Worm (Caenorhabditis elegans): ENCODE data around the gene sre-52.

sre-52 gene

ce11 chrII:12373921-12374320 is 38.4 kb downstream of the sre-52 start:
- TF ChIP-seq nfya-1 (tag; optimal IDR thresholded peaks at IDR 0.05; ENCODE audit: insufficient read depth) (peak; percentile 8), nhr-43 (tag; optimal IDR thresholded peaks at IDR 0.05; ENCODE audit: poor library complexity, severe bottlenecking) (no peak)

ce11 chrII:12378793-12379192 is 43.3 kb downstream of the sre-52 start:
- TF ChIP-seq lin-39 (tag; optimal IDR thresholded peaks at IDR 0.05) (peak; percentile 52), ceh-82 (tag; optimal IDR thresholded peaks at IDR 0.05) (no peak), egl-5 (tag; optimal IDR thresholded peaks at IDR 0.05) (peak; percentile 79), nfya-1 (tag; optimal IDR thresholded peaks at IDR 0.05; ENCODE audit: insufficient read depth) (peak; percentile 5), pha-4 (tag; optimal IDR thresholded peaks at IDR 0.05) (peak; percentile 77)

ce11 chrII:12379430-12379829 is 43.9 kb downstream of the sre-52 start, which contains the start of gene marc-5:
TSS of gene marc-5 (minus strand) at chrII:12379530.
- TF ChIP-seq unc-62 (GFP tag; optimal IDR thresholded peaks at IDR 0.05): no peak

ce11 chrII:12380888-12381287 is 45.4 kb downstream of the sre-52 start:
- TF ChIP-seq pha-4 (tag; optimal IDR thresholded peaks at IDR 0.05): no peak
- no peak for TF ChIP-seq mdl-1 (tag; optimal IDR thresholded peaks at IDR 0.05)

ce11 chrII:12382625-12383562 is 47.4 kb downstream of the sre-52 start, which contains the start of gene btb-14:
TSS of gene btb-14 (plus strand) at chrII:12383463.
- TF ChIP-seq lin-39 (tag; optimal IDR thresholded peaks at IDR 0.05) (peak; percentile 38), nhr-237 (tag; optimal IDR thresholded peaks at IDR 0.05) (no peak), pqm-1 (tag; optimal IDR thresholded peaks at IDR 0.05) (no peak), jun-1 (tag; optimal IDR thresholded peaks at IDR 0.05) (no peak), nfya-1 (tag; optimal IDR thresholded peaks at IDR 0.05; ENCODE audit: insufficient read depth) (peak; percentile 54), snpc-4 (tag; optimal IDR thresholded peaks at IDR 0.05) (peak; percentile 72), eor-1 (tag; optimal IDR thresholded peaks at IDR 0.05) (no peak), fkh-10 (GFP tag; optimal IDR thresholded peaks at IDR 0.05) (peak; percentile 47), ztf-4 (tag; optimal IDR thresholded peaks at IDR 0.05) (no peak), ama-1 (optimal IDR thresholded peaks at IDR 0.05) (no peak), nhr-67 (tag; optimal IDR thresholded peaks at IDR 0.05) (no peak), elt-1 (tag; optimal IDR thresholded peaks at IDR 0.05) (no peak), R02D3.7 (tag; optimal IDR thresholded peaks at IDR 0.05) (no peak), zag-1 (tag; optimal IDR thresholded peaks at IDR 0.05) (no peak), hmg-11 (tag; optimal IDR thresholded peaks at IDR 0.05) (peak; percentile 46), nhr-77 (tag; optimal IDR thresholded peaks at IDR 0.05) (no peak)

ce11 chrII:12385815-12386214 is 50.3 kb downstream of the sre-52 start:
- TF ChIP-seq nhr-67 (tag; optimal IDR thresholded peaks at IDR 0.05): no peak
- no peak for TF ChIP-seq nhr-76 (tag; optimal IDR thresholded peaks at IDR 0.05)
- TF ChIP-seq lin-39 (tag; optimal IDR thresholded peaks at IDR 0.05): no peak
- TF ChIP-seq zag-1 (tag; optimal IDR thresholded peaks at IDR 0.05): no peak
- no peak for TF ChIP-seq egl-5 (tag; optimal IDR thresholded peaks at IDR 0.05)
- no peak for TF ChIP-seq lin-15B (tag; optimal IDR thresholded peaks at IDR 0.05)
- TF ChIP-seq nfya-1 (tag; optimal IDR thresholded peaks at IDR 0.05; ENCODE audit: insufficient read depth): no peak
- TF ChIP-seq nhr-28 (tag; optimal IDR thresholded peaks at IDR 0.05): no peak
- TF ChIP-seq ceh-9 (tag; optimal IDR thresholded peaks at IDR 0.05): no peak
- no peak for TF ChIP-seq elt-2 (tag; optimal IDR thresholded peaks at IDR 0.05)
- no peak for TF ChIP-seq nhr-25 (tag; optimal IDR thresholded peaks at IDR 0.05)
- TF ChIP-seq pqm-1 (tag; optimal IDR thresholded peaks at IDR 0.05): no peak
- TF ChIP-seq tbx-2 (tag; optimal IDR thresholded peaks at IDR 0.05): no peak
- no peak for TF ChIP-seq ztf-4 (tag; optimal IDR thresholded peaks at IDR 0.05)
- no peak for TF ChIP-seq elt-3 (tag; optimal IDR thresholded peaks at IDR 0.05)
- no peak for TF ChIP-seq elt-1 (tag; optimal IDR thresholded peaks at IDR 0.05)
- TF ChIP-seq ceh-28 (tag; optimal IDR thresholded peaks at IDR 0.05): no peak
- no peak for TF ChIP-seq unc-62 (GFP tag; optimal IDR thresholded peaks at IDR 0.05)
- TF ChIP-seq ceh-82 (tag; optimal IDR thresholded peaks at IDR 0.05): no peak
